Fruit fly (Drosophila melanogaster): ENCODE data around the gene CG13698.

CG13698 gene

dm6 chr3L:18106021-18106944 lies at the start of gene CG13698, which contains the start of gene mRpS26 (continued):
- TF ChIP-seq zen (tag; optimal IDR thresholded peaks at IDR 0.05) (peak; percentile 29), pzg (GFP tag; optimal IDR thresholded peaks at IDR 0.05) (peak; percentile 58), CG18476 (GFP tag; optimal IDR thresholded peaks at IDR 0.05) (peak; percentile 14), CG18764 (GFP tag; optimal IDR thresholded peaks at IDR 0.05) (peak; percentile 51)

dm6 chr3L:18154140-18154539 lies 48.2 kb upstream of the CG13698 start:
- TF ChIP-seq CG6791 (GFP tag; IDR thresholded peaks at IDR 0.05; ENCODE audit: partially characterized antibody) (peak; percentile 69; the same call in 2 of the 3 replicates), ato (GFP tag; IDR thresholded peaks at IDR 0.05; ENCODE audit: partially characterized antibody) (peak; percentile 44; the same call in 1 of the 2 replicates), stwl (tag; optimal IDR thresholded peaks at IDR 0.05) (peak; percentile 97), Lhr (GFP tag; optimal IDR thresholded peaks at IDR 0.05) (peak; percentile 32), vvl (GFP tag; IDR thresholded peaks at IDR 0.05) (peak; percentile 48), bbx (GFP tag; IDR thresholded peaks at IDR 0.05; ENCODE audit: partially characterized antibody) (peak; percentile 54), CG18599 (GFP tag; optimal IDR thresholded peaks at IDR 0.05) (no peak), sens (GFP tag) (peak; percentile 54), sna (GFP tag; IDR thresholded peaks at IDR 0.05; ENCODE audit: partially characterized antibody) (0 out of 2 replicates have a peak, but pooled peaks have one; percentile 30), CG42726 (GFP tag; IDR thresholded peaks at IDR 0.05; ENCODE audit: partially characterized antibody) (peak; percentile 31; the same call in 1 of the 2 replicates), ara (GFP tag; IDR thresholded peaks at IDR 0.05) (0 out of 2 replicates have a peak, but pooled peaks have one; percentile 15), ken (GFP tag; IDR thresholded peaks at IDR 0.05) (0 out of 3 replicates have a peak, but pooled peaks have one; percentile 30), pan (optimal IDR thresholded peaks at IDR 0.05) (no peak), pan (GFP tag; optimal IDR thresholded peaks at IDR 0.05 in 1 of 2, IDR thresholded peaks at IDR 0.05 in 1 of 2) (peak in 1 of 2 experiments; percentile 31), lov (optimal IDR thresholded peaks at IDR 0.05) (no peak), lov (GFP tag; IDR thresholded peaks at IDR 0.05) (no peak), NfI (GFP tag; optimal IDR thresholded peaks at IDR 0.05) (no peak), cad (GFP tag; optimal IDR thresholded peaks at IDR 0.05) (no peak), CG11723 (GFP tag; optimal IDR thresholded peaks at IDR 0.05) (no peak), CG3407 (GFP tag; optimal IDR thresholded peaks at IDR 0.05) (no peak), zfh1 (GFP tag; IDR thresholded peaks at IDR 0.05) (peak; percentile 34; the same call in 1 of the 3 replicates), amos (GFP tag; IDR thresholded peaks at IDR 0.05; ENCODE audit: partially characterized antibody) (0 out of 2 replicates have a peak, but pooled peaks have one; percentile 15), ci (GFP tag; IDR thresholded peaks at IDR 0.05) (peak; percentile 68; the same call in 2 of the 3 replicates), Blimp-1 (GFP tag; optimal IDR thresholded peaks at IDR 0.05) (peak; percentile 32), Hr78 (GFP tag; optimal IDR thresholded peaks at IDR 0.05) (no peak), C15 (GFP tag; IDR thresholded peaks at IDR 0.05) (no peak), otp (GFP tag; IDR thresholded peaks at IDR 0.05) (peak; percentile 21; the same call in 1 of the 3 replicates), Opbp (GFP tag; IDR thresholded peaks at IDR 0.05; ENCODE audit: partially characterized antibody) (peak; percentile 62; the same call in 2 of the 3 replicates), CTCF (GFP tag; optimal IDR thresholded peaks at IDR 0.05) (peak; percentile 47), CG2199 (GFP tag; IDR thresholded peaks at IDR 0.05) (peak; percentile 95)

dm6 chr3L:18148418-18148973 lies 42.5 kb upstream of the CG13698 start, which contains the start of gene CG7330:
Gene CG7330, plus strand, starts transcription at chr3L:18148923.
- peak; percentile 32 for TF ChIP-seq CG18476 (GFP tag; optimal IDR thresholded peaks at IDR 0.05)
- peak; percentile 92 for TF ChIP-seq cwo (GFP tag; optimal IDR thresholded peaks at IDR 0.05)
- TF ChIP-seq Dip2 (GFP tag; IDR thresholded peaks at IDR 0.05), result no peak
- peak; percentile 14 for TF ChIP-seq slp2 (GFP tag; optimal IDR thresholded peaks at IDR 0.05)
- TF ChIP-seq CoRest (tag; optimal IDR thresholded peaks at IDR 0.05), result peak; percentile 97
- no peak for TF ChIP-seq D (optimal IDR thresholded peaks at IDR 0.05)
- TF ChIP-seq D (GFP tag; optimal IDR thresholded peaks at IDR 0.05), result peak; percentile 85
- TF ChIP-seq zfh1 (GFP tag; IDR thresholded peaks at IDR 0.05), result peak; percentile 57; the same call in 2 of the 3 replicates
- no peak for TF ChIP-seq bigmax (GFP tag; optimal IDR thresholded peaks at IDR 0.05)
- no peak for TF ChIP-seq lov (optimal IDR thresholded peaks at IDR 0.05)
- TF ChIP-seq lov (GFP tag; IDR thresholded peaks at IDR 0.05), result no peak
- peak; percentile 92 for TF ChIP-seq wor (GFP tag; IDR thresholded peaks at IDR 0.05)
- peak; percentile 81 for TF ChIP-seq croc (GFP tag; conservative IDR thresholded peaks at IDR 0.05)
- TF ChIP-seq CG2116 (GFP tag; optimal IDR thresholded peaks at IDR 0.05), result peak; percentile 64
- TF ChIP-seq insv (GFP tag; optimal IDR thresholded peaks at IDR 0.05), result peak in 1 of 2 experiments; percentile 55
